Worm (Caenorhabditis elegans): ENCODE measurements around the gene R10E8.3.

DNA sequence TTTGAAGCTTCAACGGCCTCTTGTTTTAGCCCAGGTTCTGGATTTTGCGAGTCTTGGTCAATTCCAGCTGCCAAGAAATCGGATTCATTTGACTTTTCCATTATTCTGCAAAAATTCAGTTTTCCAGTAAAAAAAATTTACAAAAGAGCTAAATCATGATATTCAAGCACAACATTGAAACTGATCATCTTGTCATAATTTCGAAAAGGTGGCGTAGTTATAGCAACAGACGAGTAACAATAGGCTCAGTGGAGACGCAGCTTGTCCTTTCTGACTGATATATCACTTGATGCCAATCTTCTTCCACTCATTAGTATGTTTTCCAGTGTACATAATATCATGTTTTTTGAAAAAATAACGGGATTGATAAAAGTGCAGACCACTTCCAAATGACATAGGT is 32.2 kb upstream of the R10E8.3 start, which contains the start of gene fbxa-213:
- TF ChIP-seq hmg-1.2 (GFP tag; IDR thresholded peaks at IDR 0.05) (no peak), F49E8.2 (tag; optimal IDR thresholded peaks at IDR 0.05; ENCODE audit: insufficient read depth) (no peak), die-1 (tag; optimal IDR thresholded peaks at IDR 0.05) (no peak), T26A5.8 (tag; optimal IDR thresholded peaks at IDR 0.05) (no peak), Y53F4B.3 (GFP tag; IDR thresholded peaks at IDR 0.05) (no peak)
